Worm (Caenorhabditis elegans) whole organism, L2 larva: Measurements from ENCODE around the gene srg-36.

Experiments
- C34F6.9 ChIP-seq: fragments of 150-350 bp; optimal IDR thresholded peaks from 2 replicates; lab custom pipeline; 2014; ENCODE audit warnings: missing biosample characterization, missing genetic modification characterization
- Y55F3AM.14 ChIP-seq: fragments of 200-800 bp; sonication (Bioruptor generic); optimal IDR thresholded peaks from 2 replicates; lab custom pipeline; 2018; ENCODE audit warnings: mild to moderate bottlenecking, missing genetic modification characterization, missing compliant biosample characterization
- ZK546.5 ChIP-seq: sonication (generic microtip); optimal IDR thresholded peaks from 2 replicates; lab custom pipeline; 2017; ENCODE audit warnings: missing biosample characterization, missing genetic modification characterization
- alr-1 ChIP-seq: fragments of 150-350 bp; optimal IDR thresholded peaks from 2 replicates; lab custom pipeline; 2014; ENCODE audit warnings: missing biosample characterization, missing genetic modification characterization
- aly-2 ChIP-seq: fragments of 150-350 bp; optimal IDR thresholded peaks from 2 replicates; lab custom pipeline; 2014; ENCODE audit warnings: missing biosample characterization, missing genetic modification characterization
- ama-1 ChIP-seq: fragments of 150-350 bp; optimal IDR thresholded peaks from 2 replicates; lab custom pipeline; 2018; ENCODE audit warnings: inconsistent platforms
- ceh-16 ChIP-seq: fragments of 150-350 bp; optimal IDR thresholded peaks from 2 replicates; lab custom pipeline; 2014; ENCODE audit warnings: missing biosample characterization, missing genetic modification characterization
- crh-2 ChIP-seq: sonication (generic microtip); optimal IDR thresholded peaks from 2 replicates; lab custom pipeline; 2017; ENCODE audit warnings: missing biosample characterization, missing genetic modification characterization
- dmd-4 ChIP-seq: sonication (generic microtip); optimal IDR thresholded peaks from 2 replicates; lab custom pipeline; 2017; ENCODE audit warnings: missing biosample characterization, missing genetic modification characterization
- egl-27 ChIP-seq: sonication (generic microtip); optimal IDR thresholded peaks from 3 replicates; lab custom pipeline; 2017; ENCODE audit warnings: missing biosample characterization, missing genetic modification reagents, missing genetic modification characterization
- elt-1 ChIP-seq: fragments of 150-350 bp; optimal IDR thresholded peaks from 2 replicates; lab custom pipeline; 2014; ENCODE audit warnings: missing biosample characterization, missing genetic modification characterization
- elt-3 ChIP-seq: sonication (generic microtip); optimal IDR thresholded peaks from 2 replicates; lab custom pipeline; 2017; ENCODE audit warnings: missing biosample characterization, missing genetic modification characterization
- fos-1 ChIP-seq: fragments of 150-350 bp; optimal IDR thresholded peaks from 2 replicates; lab custom pipeline; 2014; ENCODE audit warnings: missing biosample characterization, missing genetic modification characterization
- gmeb-1 ChIP-seq: fragments of 150-350 bp; optimal IDR thresholded peaks from 2 replicates; lab custom pipeline; 2014; ENCODE audit warnings: missing biosample characterization, missing genetic modification characterization
- lin-11 ChIP-seq: fragments of 150-350 bp; sonication (generic microtip); optimal IDR thresholded peaks from 2 replicates; lab custom pipeline; 2014; ENCODE audit warnings: missing biosample characterization, missing genetic modification characterization, inconsistent platforms, mixed read lengths
- lin-13 ChIP-seq: fragments of 150-350 bp; optimal IDR thresholded peaks from 2 replicates; lab custom pipeline; 2014; ENCODE audit warnings: missing biosample characterization, missing genetic modification reagents, missing genetic modification characterization
- lin-39 ChIP-seq: fragments of 150-350 bp; optimal IDR thresholded peaks from 2 replicates; lab custom pipeline; 2014; ENCODE audit warnings: missing biosample characterization, missing genetic modification reagents, missing genetic modification characterization
- mab-5 ChIP-seq: fragments of 150-350 bp; optimal IDR thresholded peaks from 2 replicates; lab custom pipeline; 2014; ENCODE audit warnings: missing biosample characterization, missing genetic modification characterization
- mbf-1 ChIP-seq: sonication (generic microtip); optimal IDR thresholded peaks from 2 replicates; lab custom pipeline; 2017; ENCODE audit warnings: missing biosample characterization, missing genetic modification characterization
- mdl-1 ChIP-seq, 2 experiments: fragments of 150-350 bp in 1 of 2; sonication (generic microtip) in 1 of 2; optimal IDR thresholded peaks; 2 replicates each; lab custom pipeline; 2017; ENCODE audit warnings: missing biosample characterization in 2 of 2, missing genetic modification characterization in 2 of 2
- nhr-10 ChIP-seq: sonication (generic microtip); optimal IDR thresholded peaks from 2 replicates; lab custom pipeline; 2017; ENCODE audit warnings: missing biosample characterization, missing genetic modification characterization
- nhr-11 ChIP-seq: fragments of 150-350 bp; optimal IDR thresholded peaks from 2 replicates; lab custom pipeline; 2014; ENCODE audit warnings: missing biosample characterization, missing genetic modification characterization
- nhr-12 ChIP-seq: fragments of 150-350 bp; optimal IDR thresholded peaks from 2 replicates; lab custom pipeline; 2014; ENCODE audit warnings: missing biosample characterization, missing genetic modification characterization
- nhr-129 ChIP-seq: fragments of 150-350 bp; optimal IDR thresholded peaks from 2 replicates; lab custom pipeline; 2014; ENCODE audit warnings: missing biosample characterization, missing genetic modification characterization
- nhr-21 ChIP-seq: fragments of 150-350 bp; optimal IDR thresholded peaks from 2 replicates; lab custom pipeline; 2014; ENCODE audit warnings: missing biosample characterization, missing genetic modification characterization
- nhr-23 ChIP-seq: fragments of 150-350 bp; optimal IDR thresholded peaks from 2 replicates; lab custom pipeline; 2014; ENCODE audit warnings: missing biosample characterization, missing genetic modification reagents, missing genetic modification characterization
- nhr-237 ChIP-seq: fragments of 150-350 bp; optimal IDR thresholded peaks from 2 replicates; lab custom pipeline; 2014; ENCODE audit warnings: missing biosample characterization, missing genetic modification characterization
- nhr-25 ChIP-seq: fragments of 150-350 bp; sonication (generic microtip); optimal IDR thresholded peaks from 3 replicates; lab custom pipeline; 2014; ENCODE audit warnings: missing biosample characterization, missing genetic modification characterization
- nhr-6 ChIP-seq: fragments of 150-350 bp; optimal IDR thresholded peaks from 2 replicates; lab custom pipeline; 2014; ENCODE audit warnings: missing biosample characterization, missing genetic modification characterization
- nhr-77 ChIP-seq: fragments of 150-350 bp; optimal IDR thresholded peaks from 2 replicates; lab custom pipeline; 2014; ENCODE audit warnings: missing biosample characterization, missing genetic modification characterization
- peb-1 ChIP-seq: fragments of 150-350 bp; optimal IDR thresholded peaks from 2 replicates; lab custom pipeline; 2014; ENCODE audit warnings: missing biosample characterization, missing genetic modification characterization
- sem-4 ChIP-seq: fragments of 150-350 bp; optimal IDR thresholded peaks from 2 replicates; lab custom pipeline; 2014; ENCODE audit warnings: missing biosample characterization, missing genetic modification reagents, missing genetic modification characterization
- sma-3 ChIP-seq: sonication (generic microtip); optimal IDR thresholded peaks from 2 replicates; lab custom pipeline; 2016; ENCODE audit warnings: missing genetic modification reagents, missing genetic modification characterization, missing compliant biosample characterization
- sma-9 ChIP-seq, 2 experiments: fragments of 150-350 bp in 1 of 2; sonication (generic microtip) in 1 of 2; optimal IDR thresholded peaks; 2 replicates each; lab custom pipeline; 2014 to 2016; ENCODE audit warnings: missing genetic modification characterization in 2 of 2, mild to moderate bottlenecking in 1 of 2, missing biosample characterization in 1 of 2, missing compliant biosample characterization in 1 of 2, missing genetic modification reagents in 1 of 2, moderate library complexity in 1 of 2
- snpc-4 ChIP-seq: fragments of 150-350 bp; optimal IDR thresholded peaks from 2 replicates; lab custom pipeline; 2014; ENCODE audit warnings: missing biosample characterization, missing genetic modification characterization
- unc-39 ChIP-seq: fragments of 150-350 bp; optimal IDR thresholded peaks from 2 replicates; lab custom pipeline; 2014; ENCODE audit warnings: missing biosample characterization, missing genetic modification characterization
- unc-55 ChIP-seq: fragments of 150-350 bp; sonication (generic microtip); optimal IDR thresholded peaks from 3 replicates; lab custom pipeline; 2014; ENCODE audit warnings: missing biosample characterization, missing genetic modification reagents, missing genetic modification characterization
- zag-1 ChIP-seq: fragments of 150-350 bp; optimal IDR thresholded peaks from 2 replicates; lab custom pipeline; 2014; ENCODE audit warnings: missing biosample characterization, missing genetic modification characterization
- ztf-1 ChIP-seq: fragments of 200-800 bp; sonication (Bioruptor generic); conservative IDR thresholded peaks from 2 replicates; pipeline ENCODE4 v1.3.6; 2022; ENCODE audit warnings: missing genetic modification characterization, missing compliant biosample characterization
- ztf-4 ChIP-seq: fragments of 150-350 bp; optimal IDR thresholded peaks from 2 replicates; lab custom pipeline; 2014; ENCODE audit warnings: missing biosample characterization, missing genetic modification characterization

srg-36 gene

ce11 chrX:14236121-14236824 lies 2.0 kb upstream of the srg-36 start:
- TF ChIP-seq nhr-21 (tag; lab: Kevin White, UChicago) (no peak), egl-27 (tag; lab: Kevin White, UChicago) (no peak), unc-55 (GFP tag; lab: Kevin White, UChicago) (no peak), gmeb-1 (tag; lab: Kevin White, UChicago) (no peak), ama-1 (lab: Kevin White, UChicago) (no peak), ceh-16 (no peak), snpc-4 (tag; lab: Kevin White, UChicago) (no peak), mab-5 (tag; lab: Kevin White, UChicago) (no peak)

- TF ChIP-seq dmd-4 (tag; lab: Kevin White, UChicago), result no peak
- TF ChIP-seq egl-27 (tag; lab: Kevin White, UChicago), result no peak
- TF ChIP-seq nhr-12 (tag; lab: Kevin White, UChicago), result no peak
- no peak for TF ChIP-seq nhr-23 (tag; lab: Kevin White, UChicago)
- no peak for TF ChIP-seq mdl-1 (tag; optimal IDR thresholded peaks at IDR 0.05; lab: Kevin White, UChicago)
- no peak for TF ChIP-seq lin-39 (tag; lab: Kevin White, UChicago)
Observed at ce11 chrX:14234932-14235331, 666 bp upstream of the srg-36 start, which contains the start of gene srg-37. srg-37 (minus strand) TSS chrX:14235032.

- TF ChIP-seq ama-1 (lab: Kevin White, UChicago), result no peak
- TF ChIP-seq nhr-10 (tag; lab: Kevin White, UChicago), result no peak
- no peak for TF ChIP-seq lin-11 (tag; lab: Kevin White, UChicago)
- no peak for TF ChIP-seq mbf-1
- TF ChIP-seq sem-4, result no peak
- no peak for TF ChIP-seq nhr-12 (tag; lab: Kevin White, UChicago)
- no peak for TF ChIP-seq nhr-129
- TF ChIP-seq nhr-237 (tag; lab: Kevin White, UChicago), result no peak
- TF ChIP-seq sma-3, result no peak
- no peak for TF ChIP-seq nhr-11 (tag; lab: Kevin White, UChicago)
- TF ChIP-seq unc-55 (GFP tag; lab: Kevin White, UChicago), result no peak
- no peak for TF ChIP-seq sma-9 (GFP tag; optimal IDR thresholded peaks at IDR 0.05; lab: Kevin White, UChicago)
- TF ChIP-seq sma-9 (tag; optimal IDR thresholded peaks at IDR 0.05; lab: Kevin White, UChicago), result no peak
- no peak for TF ChIP-seq nhr-21 (tag; lab: Kevin White, UChicago)
- TF ChIP-seq lin-13 (GFP tag; lab: Kevin White, UChicago), result no peak
- no peak for TF ChIP-seq nhr-25
Observed at ce11 chrX:14231987-14232386, 2.3 kb downstream of the srg-36 start.

- peak; percentile 20 for TF ChIP-seq nhr-21 (tag; lab: Kevin White, UChicago)
- peak; percentile 21 for TF ChIP-seq nhr-129
- TF ChIP-seq egl-27 (tag; lab: Kevin White, UChicago), result peak; percentile 2
- no peak for TF ChIP-seq alr-1 (tag; lab: Kevin White, UChicago)
- no peak for TF ChIP-seq elt-1 (tag; lab: Kevin White, UChicago)
- TF ChIP-seq ZK546.5 (tag; lab: Kevin White, UChicago), result no peak
- TF ChIP-seq gmeb-1 (tag; lab: Kevin White, UChicago), result no peak
- no peak for TF ChIP-seq lin-39 (tag; lab: Kevin White, UChicago)
- no peak for TF ChIP-seq ztf-4 (tag; lab: Kevin White, UChicago)
- TF ChIP-seq nhr-10 (tag; lab: Kevin White, UChicago), result no peak
- peak; percentile 8 for TF ChIP-seq sma-3
- no peak for TF ChIP-seq Y55F3AM.14 (GFP tag; lab: Kevin White, UChicago)
- TF ChIP-seq unc-39 (tag; lab: Kevin White, UChicago), result no peak
- TF ChIP-seq mbf-1, result no peak
- no peak for TF ChIP-seq mdl-1 (tag; optimal IDR thresholded peaks at IDR 0.05; lab: Kevin White, UChicago)
- no peak for TF ChIP-seq elt-3 (tag; lab: Kevin White, UChicago)
- no peak for TF ChIP-seq unc-55 (GFP tag; lab: Kevin White, UChicago)
- no peak for TF ChIP-seq ztf-1
- no peak for TF ChIP-seq C34F6.9 (tag; lab: Kevin White, UChicago)
- TF ChIP-seq lin-11 (tag; lab: Kevin White, UChicago), result no peak
- TF ChIP-seq peb-1, result no peak
- TF ChIP-seq aly-2 (tag; lab: Kevin White, UChicago), result no peak
- TF ChIP-seq nhr-77 (tag; lab: Kevin White, UChicago), result no peak
- no peak for TF ChIP-seq mab-5 (tag; lab: Kevin White, UChicago)
- no peak for TF ChIP-seq ama-1 (lab: Kevin White, UChicago)
- TF ChIP-seq sma-9 (GFP tag; optimal IDR thresholded peaks at IDR 0.05; lab: Kevin White, UChicago), result peak; percentile 38
- TF ChIP-seq sma-9 (tag; optimal IDR thresholded peaks at IDR 0.05; lab: Kevin White, UChicago), result no peak
- TF ChIP-seq crh-2 (tag; lab: Kevin White, UChicago), result peak; percentile 15
- no peak for TF ChIP-seq snpc-4 (tag; lab: Kevin White, UChicago)
- no peak for TF ChIP-seq nhr-6 (tag; lab: Kevin White, UChicago)
- no peak for TF ChIP-seq zag-1 (tag; lab: Kevin White, UChicago)
- no peak for TF ChIP-seq lin-13 (GFP tag; lab: Kevin White, UChicago)
- no peak for TF ChIP-seq fos-1 (tag; lab: Kevin White, UChicago)
Observed at ce11 chrX:14228764-14229163, 5.5 kb downstream of the srg-36 start.
